Worm (Caenorhabditis elegans): ENCODE measurements around the gene R02E12.4.

The R02E12.4 gene

ce11 chrX:3960345-3960744 is 44.8 kb upstream of the R02E12.4 start:
- TF ChIP-seq lin-14 (GFP tag; optimal IDR thresholded peaks at IDR 0.05), result peak; percentile 62
- TF ChIP-seq nhr-71 (tag; optimal IDR thresholded peaks at IDR 0.05), result peak; percentile 9
- no peak for TF ChIP-seq ceh-90 (tag; optimal IDR thresholded peaks at IDR 0.05)
- TF ChIP-seq nhr-237 (tag; optimal IDR thresholded peaks at IDR 0.05), result no peak
- TF ChIP-seq ztf-4 (tag; optimal IDR thresholded peaks at IDR 0.05), result no peak
- TF ChIP-seq dpl-1 (GFP tag; optimal IDR thresholded peaks at IDR 0.05), result no peak
- no peak for TF ChIP-seq dsc-1 (tag; optimal IDR thresholded peaks at IDR 0.05)
- no peak for TF ChIP-seq unc-30 (tag; optimal IDR thresholded peaks at IDR 0.05)
- peak; percentile 20 for TF ChIP-seq rnt-1 (tag; optimal IDR thresholded peaks at IDR 0.05)
- peak; percentile 80 for TF ChIP-seq fkh-10 (GFP tag; optimal IDR thresholded peaks at IDR 0.05)
- TF ChIP-seq zag-1 (tag; optimal IDR thresholded peaks at IDR 0.05), result no peak
- no peak for TF ChIP-seq nhr-28 (tag; optimal IDR thresholded peaks at IDR 0.05)
- TF ChIP-seq ceh-82 (tag; optimal IDR thresholded peaks at IDR 0.05), result no peak
- TF ChIP-seq hpl-2 (GFP tag; optimal IDR thresholded peaks at IDR 0.05), result no peak

DNA sequence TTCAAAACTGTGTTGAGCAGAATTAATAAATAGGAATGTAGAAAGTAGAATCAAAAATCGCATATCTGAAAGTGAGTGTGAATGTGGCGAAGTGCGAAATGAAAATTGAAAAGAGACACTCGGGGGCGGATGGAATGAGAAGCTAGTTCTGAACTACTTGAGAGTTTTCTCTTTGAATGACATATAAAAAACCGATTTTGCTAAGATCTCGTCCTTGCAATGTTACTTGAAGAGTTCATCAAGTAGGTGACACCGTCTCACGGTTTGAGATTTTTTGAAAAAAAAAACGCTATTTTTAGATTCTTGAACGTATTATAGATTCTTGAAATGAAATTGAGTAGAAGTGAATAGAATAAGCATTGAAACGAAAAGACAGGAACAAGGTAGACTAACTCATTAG is 38.8 kb upstream of the R02E12.4 start, which contains the start of gene C16B8.2:
C16B8.2 (minus strand) TSS at position 101 of the 400 bp plus-strand sequence.
- TF ChIP-seq lin-13 (GFP tag; optimal IDR thresholded peaks at IDR 0.05) (no peak), ceh-90 (tag; optimal IDR thresholded peaks at IDR 0.05) (no peak), mab-9 (GFP tag; IDR thresholded peaks at IDR 0.05) (no peak), mep-1 (tag; optimal IDR thresholded peaks at IDR 0.05) (no peak), ztf-4 (tag; optimal IDR thresholded peaks at IDR 0.05) (no peak), lir-3 (tag; optimal IDR thresholded peaks at IDR 0.05; ENCODE audit: poor library complexity) (no peak), unc-98 (GFP tag; IDR thresholded peaks at IDR 0.05) (no peak), fkh-8 (tag; optimal IDR thresholded peaks at IDR 0.05) (no peak)

DNA sequence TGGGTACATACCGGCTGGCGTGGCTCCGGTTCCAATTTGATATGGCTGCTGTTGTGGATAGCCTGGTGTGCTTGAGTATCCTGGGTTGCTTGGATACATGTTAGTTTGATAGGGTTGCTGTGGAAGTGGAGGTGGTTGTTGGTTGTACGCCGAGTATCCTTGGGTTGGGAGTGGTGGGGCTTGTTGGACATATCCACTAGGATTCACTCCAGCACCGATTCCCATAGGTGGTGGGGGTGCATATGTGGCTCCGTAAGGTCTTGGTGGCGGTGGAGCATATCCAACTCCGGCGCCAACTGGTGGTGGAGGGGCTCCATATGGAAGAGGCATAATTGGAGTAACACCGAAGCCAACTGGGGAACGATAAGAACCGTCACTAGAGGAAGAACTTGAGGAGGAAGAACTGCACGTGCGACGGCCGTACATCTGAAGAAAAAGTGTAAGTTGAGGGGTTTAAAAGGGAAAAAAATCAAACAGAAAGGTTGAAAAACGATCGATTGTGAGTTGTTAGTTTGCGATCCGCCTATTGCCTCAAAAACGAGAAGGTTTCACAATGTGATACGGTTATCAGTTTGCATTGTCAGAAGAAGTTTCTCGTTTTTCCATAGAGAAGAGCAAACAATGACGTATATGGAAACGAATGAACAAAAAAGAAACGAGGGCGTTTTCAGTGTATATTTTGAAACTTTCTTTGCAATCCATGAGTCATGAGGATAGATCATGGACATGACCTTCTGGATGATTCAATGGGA is 36.7 kb upstream of the R02E12.4 start, which contains the start of gene C16B8.3:
C16B8.3 (minus strand) TSS at position 426 of the 752 bp plus-strand sequence.
- TF ChIP-seq dpl-1 (GFP tag; optimal IDR thresholded peaks at IDR 0.05), result no peak
- peak in 1 of 2 experiments; percentile 3 for TF ChIP-seq mdl-1 (tag; optimal IDR thresholded peaks at IDR 0.05)
- TF ChIP-seq lsy-2 (tag; optimal IDR thresholded peaks at IDR 0.05), result no peak
- no peak for TF ChIP-seq mab-9 (GFP tag; IDR thresholded peaks at IDR 0.05)
- TF ChIP-seq tlp-1 (tag; optimal IDR thresholded peaks at IDR 0.05), result no peak
- TF ChIP-seq nhr-20 (tag; optimal IDR thresholded peaks at IDR 0.05), result peak; percentile 10
- TF ChIP-seq egl-27 (tag; optimal IDR thresholded peaks at IDR 0.05), result no peak
- TF ChIP-seq nhr-84 (tag; optimal IDR thresholded peaks at IDR 0.05), result no peak
- peak; percentile 73 for TF ChIP-seq elt-2 (tag; optimal IDR thresholded peaks at IDR 0.05)
- peak in 1 of 2 experiments; percentile 23 for TF ChIP-seq lin-35 (GFP tag; optimal IDR thresholded peaks at IDR 0.05)
- TF ChIP-seq alr-1 (tag; optimal IDR thresholded peaks at IDR 0.05; ENCODE audit: borderline replicate concordance), result no peak

DNA sequence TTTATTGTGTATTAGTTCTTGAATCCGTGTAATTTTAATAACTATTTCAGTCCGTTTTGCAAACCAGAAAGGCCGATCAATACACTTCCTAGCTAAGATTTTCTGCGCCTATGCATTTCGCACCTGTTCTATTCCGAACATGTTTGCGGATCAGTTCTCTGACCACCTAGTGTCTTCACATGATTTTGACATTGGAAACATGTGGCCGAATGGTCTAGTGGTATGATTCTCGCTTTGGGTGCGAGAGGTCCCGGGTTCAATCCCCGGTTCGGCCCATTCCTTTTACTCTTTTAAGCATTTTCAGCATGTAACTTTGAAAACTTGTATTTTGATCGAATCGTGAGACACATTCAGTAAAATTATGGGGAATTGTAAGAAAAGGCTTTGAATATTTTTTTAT is 35.8 kb upstream of the R02E12.4 start:
- no peak for TF ChIP-seq sox-4 (tag; optimal IDR thresholded peaks at IDR 0.05)
- TF ChIP-seq swsn-7 (tag; optimal IDR thresholded peaks at IDR 0.05), result no peak
- peak; percentile 32 for TF ChIP-seq mep-1 (tag; optimal IDR thresholded peaks at IDR 0.05)
- TF ChIP-seq rnt-1 (tag; optimal IDR thresholded peaks at IDR 0.05), result peak; percentile 66
- no peak for TF ChIP-seq lin-14 (GFP tag; optimal IDR thresholded peaks at IDR 0.05)
- no peak for TF ChIP-seq elt-3 (tag; optimal IDR thresholded peaks at IDR 0.05)
- no peak for TF ChIP-seq alr-1 (tag; optimal IDR thresholded peaks at IDR 0.05; ENCODE audit: borderline replicate concordance)
- no peak for TF ChIP-seq dsc-1 (tag; optimal IDR thresholded peaks at IDR 0.05)
- TF ChIP-seq efl-3 (GFP tag; optimal IDR thresholded peaks at IDR 0.05), result no peak
- no peak for TF ChIP-seq egl-13 (tag; optimal IDR thresholded peaks at IDR 0.05)
- no peak for TF ChIP-seq mef-2 (tag; optimal IDR thresholded peaks at IDR 0.05)
- peak in 1 of 3 experiments; percentile 3 for TF ChIP-seq ceh-82 (tag; optimal IDR thresholded peaks at IDR 0.05)
- no peak for TF ChIP-seq zip-4 (GFP tag; optimal IDR thresholded peaks at IDR 0.05)
- no peak for TF ChIP-seq lir-3 (tag; optimal IDR thresholded peaks at IDR 0.05; ENCODE audit: poor library complexity)
- peak; percentile 58 for TF ChIP-seq jun-1 (tag; optimal IDR thresholded peaks at IDR 0.05)
- TF ChIP-seq vab-15 (tag; optimal IDR thresholded peaks at IDR 0.05), result no peak
- TF ChIP-seq unc-130 (tag; optimal IDR thresholded peaks at IDR 0.05), result no peak
- no peak for TF ChIP-seq C34B4.2 (tag; optimal IDR thresholded peaks at IDR 0.05)
- no peak for TF ChIP-seq irx-1 (tag; optimal IDR thresholded peaks at IDR 0.05)
- TF ChIP-seq lsy-2 (tag; optimal IDR thresholded peaks at IDR 0.05), result no peak
- TF ChIP-seq nhr-12 (tag; optimal IDR thresholded peaks at IDR 0.05), result no peak
- no peak for TF ChIP-seq tbx-2 (tag; optimal IDR thresholded peaks at IDR 0.05)
- no peak for TF ChIP-seq unc-62 (GFP tag; optimal IDR thresholded peaks at IDR 0.05)
- TF ChIP-seq nhr-237 (tag; optimal IDR thresholded peaks at IDR 0.05), result no peak
- no peak for TF ChIP-seq hpl-2 (GFP tag; optimal IDR thresholded peaks at IDR 0.05)
- TF ChIP-seq mab-9 (GFP tag; IDR thresholded peaks at IDR 0.05), result no peak

All from whole organism, L1 larva.